Worm (Caenorhabditis elegans) whole organism, L3 larva: ENCODE measurements around the gene fbxa-76.

Experiments used
- fos-1 ChIP-seq: fragments of 150-350 bp; optimal IDR thresholded peaks from 2 replicates; lab custom pipeline; 2014; ENCODE audit warnings: missing biosample characterization, missing genetic modification characterization
- ztf-11 ChIP-seq: fragments of 150-350 bp; optimal IDR thresholded peaks from 2 replicates; lab custom pipeline; 2014; ENCODE audit warnings: missing biosample characterization, missing genetic modification characterization

DNA sequence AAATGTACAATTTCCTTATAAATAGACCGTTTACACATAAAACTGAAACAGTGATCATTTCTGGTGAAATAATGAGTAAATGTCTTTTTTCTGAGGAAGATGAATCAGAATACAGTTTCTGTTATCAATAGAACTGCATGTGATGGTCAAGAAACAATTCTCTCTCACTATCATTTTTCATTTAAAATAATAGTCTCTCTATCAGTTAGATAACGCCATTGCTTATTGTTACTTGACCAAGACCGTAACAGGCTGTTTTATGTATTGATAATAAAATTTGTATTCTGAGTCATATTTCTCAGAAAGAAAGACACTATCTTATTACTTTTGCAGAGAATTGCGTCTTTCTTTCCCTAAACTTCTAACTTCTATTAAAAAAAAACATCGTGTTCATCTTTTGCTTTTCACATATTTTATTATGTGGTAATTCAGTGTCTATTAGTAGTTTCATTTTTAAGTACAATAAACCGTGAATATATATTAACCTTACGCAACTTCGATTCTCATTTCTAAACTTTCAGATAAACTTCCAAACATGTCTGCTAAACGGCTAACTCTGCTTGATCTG lies 46.3 kb upstream of the fbxa-76 start, which contains the start of gene fbxa-35:
- no peak for TF ChIP-seq fos-1 (tag; lab: Kevin White, UChicago)
- no peak for TF ChIP-seq ztf-11 (tag; lab: Kevin White, UChicago)
